Worm (Caenorhabditis elegans): ENCODE measurements around the gene ttm-1.

Gene ttm-1

ce11 chrIII:13002098-13002497 is 35.3 kb upstream of the ttm-1 start, which contains the start of gene ZK1010.10 (continued):
- TF ChIP-seq pqm-1 (tag; optimal IDR thresholded peaks at IDR 0.05) (peak; percentile 27), mml-1 (tag; optimal IDR thresholded peaks at IDR 0.05) (no peak), nhr-23 (tag; optimal IDR thresholded peaks at IDR 0.05) (peak; percentile 11), skn-1 (tag; optimal IDR thresholded peaks at IDR 0.05) (no peak), ceh-9 (tag; optimal IDR thresholded peaks at IDR 0.05) (no peak), ama-1 (optimal IDR thresholded peaks at IDR 0.05) (no peak), snpc-4 (tag; optimal IDR thresholded peaks at IDR 0.05) (no peak)

- TF ChIP-seq pha-4 (tag; optimal IDR thresholded peaks at IDR 0.05) (peak; percentile 55), ceh-16 (tag; optimal IDR thresholded peaks at IDR 0.05) (no peak)
Observed at ce11 chrIII:13000457-13000856, 33.7 kb upstream of the ttm-1 start, which contains the start of gene ZK1010.8. Gene ZK1010.8, minus strand, starts transcription at chrIII:13000670.

DNA sequence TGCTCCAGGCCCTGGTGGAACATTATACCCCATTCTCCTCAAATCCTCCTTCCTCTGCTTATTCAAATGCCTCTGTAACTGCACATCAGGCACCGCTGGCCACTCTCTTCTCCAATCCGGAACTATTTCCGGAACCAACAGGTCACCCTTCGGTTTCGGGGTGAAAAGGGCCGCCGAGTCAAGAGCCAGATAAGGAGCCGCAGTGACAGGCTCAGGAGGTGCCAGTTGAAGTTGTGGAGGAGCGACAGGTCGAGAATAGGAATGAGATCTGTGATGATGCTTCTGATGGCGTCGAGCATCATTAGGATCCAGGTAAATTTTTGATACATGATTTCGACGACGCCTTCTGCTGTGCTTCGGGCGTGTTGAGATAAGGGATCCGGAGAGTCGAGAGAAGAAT is 31.5 kb upstream of the ttm-1 start:
- no peak for TF ChIP-seq pqm-1 (tag; optimal IDR thresholded peaks at IDR 0.05)
- no peak for TF ChIP-seq elt-2 (tag; optimal IDR thresholded peaks at IDR 0.05)
- no peak for TF ChIP-seq R02D3.7 (tag; optimal IDR thresholded peaks at IDR 0.05)
- no peak for TF ChIP-seq ztf-11 (tag; optimal IDR thresholded peaks at IDR 0.05)
- no peak for TF ChIP-seq fos-1 (tag; optimal IDR thresholded peaks at IDR 0.05)
- TF ChIP-seq lin-39 (tag; optimal IDR thresholded peaks at IDR 0.05): no peak
- no peak for TF ChIP-seq unc-62 (GFP tag; optimal IDR thresholded peaks at IDR 0.05)
- TF ChIP-seq unc-39 (tag; optimal IDR thresholded peaks at IDR 0.05): no peak
- TF ChIP-seq nhr-43 (tag; optimal IDR thresholded peaks at IDR 0.05; ENCODE audit: poor library complexity, severe bottlenecking): no peak
- no peak for TF ChIP-seq fkh-2 (tag; optimal IDR thresholded peaks at IDR 0.05)
- TF ChIP-seq tbx-2 (tag; optimal IDR thresholded peaks at IDR 0.05): no peak
- no peak for TF ChIP-seq nfya-1 (tag; optimal IDR thresholded peaks at IDR 0.05; ENCODE audit: insufficient read depth)

- TF ChIP-seq fkh-10 (GFP tag; optimal IDR thresholded peaks at IDR 0.05) (no peak), lin-39 (tag; optimal IDR thresholded peaks at IDR 0.05) (no peak), nhr-12 (tag; optimal IDR thresholded peaks at IDR 0.05) (no peak), zag-1 (tag; optimal IDR thresholded peaks at IDR 0.05) (no peak), nhr-43 (tag; optimal IDR thresholded peaks at IDR 0.05; ENCODE audit: poor library complexity, severe bottlenecking) (no peak), nhr-28 (tag; optimal IDR thresholded peaks at IDR 0.05) (no peak), ztf-4 (tag; optimal IDR thresholded peaks at IDR 0.05) (no peak), sea-2 (GFP tag; optimal IDR thresholded peaks at IDR 0.05) (no peak)
Observed at ce11 chrIII:12993607-12994006, 26.8 kb upstream of the ttm-1 start, which contains the start of gene col-97. Gene col-97, minus strand, starts transcription at chrIII:12993707.

DNA sequence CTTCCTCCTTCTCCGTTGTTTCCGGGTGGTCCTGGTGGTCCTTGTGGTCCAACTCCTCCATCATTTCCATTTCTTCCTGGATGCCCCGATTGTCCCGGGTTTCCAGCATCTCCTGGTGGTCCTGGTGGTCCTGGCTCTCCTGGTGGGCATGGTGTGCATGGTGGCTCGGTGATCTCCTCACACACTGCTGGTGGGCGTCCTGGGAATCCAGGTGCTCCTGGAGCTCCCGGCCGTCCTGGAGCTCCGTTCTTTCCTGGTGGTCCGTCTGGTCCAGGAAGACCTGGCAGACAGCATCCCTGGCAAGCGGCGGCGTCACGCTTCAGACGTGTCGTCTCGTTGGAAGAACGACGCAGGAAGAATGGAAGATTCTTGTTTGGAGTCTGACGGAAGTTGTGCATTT is 26.3 kb upstream of the ttm-1 start:
- TF ChIP-seq skn-1 (tag; optimal IDR thresholded peaks at IDR 0.05) (no peak), nhr-77 (tag; optimal IDR thresholded peaks at IDR 0.05) (no peak), ceh-9 (tag; optimal IDR thresholded peaks at IDR 0.05) (no peak), fkh-2 (tag; optimal IDR thresholded peaks at IDR 0.05) (no peak), eor-1 (tag; optimal IDR thresholded peaks at IDR 0.05) (no peak), zag-1 (tag; optimal IDR thresholded peaks at IDR 0.05) (no peak), sea-2 (GFP tag; optimal IDR thresholded peaks at IDR 0.05) (no peak), egl-27 (tag; optimal IDR thresholded peaks at IDR 0.05) (no peak), nhr-43 (tag; optimal IDR thresholded peaks at IDR 0.05; ENCODE audit: poor library complexity, severe bottlenecking) (no peak), R02D3.7 (tag; optimal IDR thresholded peaks at IDR 0.05) (no peak), lin-15B (tag; optimal IDR thresholded peaks at IDR 0.05) (no peak), elt-1 (tag; optimal IDR thresholded peaks at IDR 0.05) (no peak), pha-4 (tag; optimal IDR thresholded peaks at IDR 0.05) (no peak), fkh-10 (GFP tag; optimal IDR thresholded peaks at IDR 0.05) (no peak), nhr-76 (tag; optimal IDR thresholded peaks at IDR 0.05) (no peak)

- TF ChIP-seq mdl-1 (tag; optimal IDR thresholded peaks at IDR 0.05) (no peak), aly-2 (tag; optimal IDR thresholded peaks at IDR 0.05) (no peak), ztf-11 (tag; optimal IDR thresholded peaks at IDR 0.05) (no peak), nhr-25 (tag; optimal IDR thresholded peaks at IDR 0.05) (no peak), ztf-4 (tag; optimal IDR thresholded peaks at IDR 0.05) (no peak), nhr-77 (tag; optimal IDR thresholded peaks at IDR 0.05) (no peak), nhr-43 (tag; optimal IDR thresholded peaks at IDR 0.05; ENCODE audit: poor library complexity, severe bottlenecking) (no peak)
Observed at ce11 chrIII:12990997-12991396, 24.2 kb upstream of the ttm-1 start, which contains the start of gene ZK1010.12. Gene ZK1010.12, plus strand, starts transcription at chrIII:12991297.

Measured in whole organism, L3 larva.